ENCODE assay signal across 1 fruit fly cellular context in the genomic region with DNA sequence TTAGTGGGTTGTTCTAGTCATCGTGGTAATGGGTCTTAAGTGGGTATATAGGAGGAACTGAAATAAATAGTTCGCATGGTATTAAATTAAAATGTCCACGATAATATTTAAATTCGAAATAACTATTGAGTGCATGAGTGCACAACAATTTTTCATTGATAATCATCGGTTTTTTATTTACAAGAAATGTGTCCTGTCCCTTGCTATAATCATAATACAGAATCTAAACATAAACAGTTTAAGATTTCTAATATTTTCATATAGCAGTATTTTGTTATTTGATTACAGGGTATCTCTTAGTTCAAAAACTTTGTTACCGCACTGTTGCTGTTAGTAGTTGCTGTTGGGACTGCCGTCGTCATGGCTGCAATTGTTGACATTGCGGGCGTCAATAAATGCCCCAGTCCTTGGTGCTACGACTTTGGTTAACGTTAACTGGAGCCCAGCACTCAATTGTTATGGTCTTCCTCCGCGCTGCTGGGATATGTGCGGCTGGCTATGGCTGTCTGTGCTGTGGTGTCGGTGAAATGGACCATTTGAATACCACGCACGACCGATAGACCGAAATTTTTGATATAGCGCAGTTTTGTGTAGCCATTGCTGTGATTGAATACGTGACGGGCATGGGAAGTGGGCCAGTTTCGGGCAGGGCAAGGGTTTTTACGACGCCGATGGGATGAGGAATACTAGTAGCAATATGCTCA.
TF ChIP-seq lines count a peak whose summit lies in the region.

No protein-coding gene starts in this region.

TF ChIP-seq in whole organism, embryonic, 481 proteins besides CTCF, POLR2A, EP300 and RAD21 (continued from another document and continues in another):
- TF ChIP-seq CG14965 (GFP tag; optimal IDR thresholded peaks at IDR 0.05; lab: Kevin White, UChicago; ENCODE audit: borderline replicate concordance): no peak
- peak; percentile 4 for TF ChIP-seq Nf-YC (tag; optimal IDR thresholded peaks at IDR 0.05; lab: Kevin White, UChicago)
- TF ChIP-seq chinmo (GFP tag; IDR thresholded peaks at IDR 0.05; lab: Robert Waterston, UW; ENCODE audit: partially characterized antibody): 0 out of 4 replicates have a peak, but pooled peaks have one; percentile 34
- TF ChIP-seq CG13287 (GFP tag; IDR thresholded peaks at IDR 0.05; lab: Robert Waterston, UW; ENCODE audit: partially characterized antibody): no peak
- TF ChIP-seq CG11696 (GFP tag; IDR thresholded peaks at IDR 0.05; lab: Robert Waterston, UW): no peak
- TF ChIP-seq CG32767 (GFP tag; IDR thresholded peaks at IDR 0.05; lab: Robert Waterston, UW): no peak
- no peak for TF ChIP-seq her (GFP tag; optimal IDR thresholded peaks at IDR 0.05; lab: Kevin White, UChicago)
- TF ChIP-seq CG5953 (GFP tag; IDR thresholded peaks at IDR 0.05; lab: Robert Waterston, UW): no peak
- TF ChIP-seq seq (GFP tag; IDR thresholded peaks at IDR 0.05; lab: Robert Waterston, UW): peak; percentile 33; the same call in 1 of the 2 replicates
- no peak for TF ChIP-seq repo (GFP tag; optimal IDR thresholded peaks at IDR 0.05; lab: Kevin White, UChicago)
- no peak for TF ChIP-seq zen (tag; optimal IDR thresholded peaks at IDR 0.05; lab: Kevin White, UChicago)
- TF ChIP-seq CG7357 (GFP tag; IDR thresholded peaks at IDR 0.05; lab: Robert Waterston, UW): 0 out of 3 replicates have a peak, but pooled peaks have one; percentile 38
- peak; percentile 39 for TF ChIP-seq CG15011 (GFP tag; optimal IDR thresholded peaks at IDR 0.05; lab: Kevin White, UChicago)
- no peak for TF ChIP-seq jumu (GFP tag; optimal IDR thresholded peaks at IDR 0.05; lab: Kevin White, UChicago)
- no peak for TF ChIP-seq Atf-2 (GFP tag; optimal IDR thresholded peaks at IDR 0.05; lab: Kevin White, UChicago)
- no peak for TF ChIP-seq CG10543 (GFP tag; optimal IDR thresholded peaks at IDR 0.05; lab: Kevin White, UChicago)
- peak; percentile 6 to 25 for TF ChIP-seq Pdp1 (GFP tag; optimal IDR thresholded peaks at IDR 0.05; lab: Kevin White, UChicago)
- 0 out of 2 replicates have a peak, but pooled peaks have one; percentile 12 for TF ChIP-seq E2f1 (GFP tag; IDR thresholded peaks at IDR 0.05; lab: Robert Waterston, UW)
- TF ChIP-seq CG14014 (GFP tag; IDR thresholded peaks at IDR 0.05; lab: Robert Waterston, UW): peak; percentile 69
- TF ChIP-seq p53 (GFP tag; optimal IDR thresholded peaks at IDR 0.05; lab: Kevin White, UChicago): no peak
- no peak for TF ChIP-seq odd (GFP tag; optimal IDR thresholded peaks at IDR 0.05; lab: Kevin White, UChicago)
- no peak for TF ChIP-seq Opbp (GFP tag; IDR thresholded peaks at IDR 0.05; lab: Robert Waterston, UW; ENCODE audit: partially characterized antibody)
- peak; percentile 18 for TF ChIP-seq CG9817 (tag; optimal IDR thresholded peaks at IDR 0.05; lab: Kevin White, UChicago)
- no peak for TF ChIP-seq MTF-1 (GFP tag; optimal IDR thresholded peaks at IDR 0.05; lab: Kevin White, UChicago; ENCODE audit: borderline replicate concordance)
- no peak for TF ChIP-seq Max (GFP tag; optimal IDR thresholded peaks at IDR 0.05; lab: Kevin White, UChicago)
- peak; percentile 39 for TF ChIP-seq Abd-B (GFP tag; optimal IDR thresholded peaks at IDR 0.05; lab: Kevin White, UChicago)
- TF ChIP-seq yki (optimal IDR thresholded peaks at IDR 0.05; lab: Kevin White, UChicago): no peak
- no peak for TF ChIP-seq CG1832 (GFP tag; optimal IDR thresholded peaks at IDR 0.05; lab: Kevin White, UChicago)
- no peak for TF ChIP-seq hth (optimal IDR thresholded peaks at IDR 0.05; lab: Kevin White, UChicago)
- no peak for TF ChIP-seq CG6175 (GFP tag; IDR thresholded peaks at IDR 0.05; lab: Robert Waterston, UW)
- no peak for TF ChIP-seq psq (GFP tag; optimal IDR thresholded peaks at IDR 0.05; lab: Kevin White, UChicago)
- TF ChIP-seq sd (tag; optimal IDR thresholded peaks at IDR 0.05; lab: Kevin White, UChicago): no peak
- no peak for TF ChIP-seq Poxn (GFP tag; IDR thresholded peaks at IDR 0.05; lab: Robert Waterston, UW)
- no peak for TF ChIP-seq CG31388 (GFP tag; optimal IDR thresholded peaks at IDR 0.05; lab: Kevin White, UChicago)
- TF ChIP-seq wdn (GFP tag; IDR thresholded peaks at IDR 0.05; lab: Robert Waterston, UW): no peak
- TF ChIP-seq fd102C (GFP tag; optimal IDR thresholded peaks at IDR 0.05; lab: Kevin White, UChicago): no peak
- TF ChIP-seq lov (optimal IDR thresholded peaks at IDR 0.05; lab: Kevin White, UChicago): no peak
- no peak for TF ChIP-seq lov (GFP tag; IDR thresholded peaks at IDR 0.05; lab: Robert Waterston, UW)
- TF ChIP-seq pum (GFP tag; optimal IDR thresholded peaks at IDR 0.05; lab: Kevin White, UChicago): peak; percentile 27
- 0 out of 2 replicates have a peak, but pooled peaks have one; percentile 10 for TF ChIP-seq CG14441 (GFP tag; IDR thresholded peaks at IDR 0.05; lab: Robert Waterston, UW)
- TF ChIP-seq CG13775 (GFP tag; optimal IDR thresholded peaks at IDR 0.05; lab: Kevin White, UChicago): peak; percentile 15
- no peak for TF ChIP-seq crp (GFP tag; optimal IDR thresholded peaks at IDR 0.05; lab: Kevin White, UChicago)
- no peak for TF ChIP-seq Atf3 (GFP tag; optimal IDR thresholded peaks at IDR 0.05; lab: Kevin White, UChicago)
- TF ChIP-seq grau (tag; optimal IDR thresholded peaks at IDR 0.05; lab: Kevin White, UChicago): peak; percentile 77
- TF ChIP-seq Ssrp (tag; optimal IDR thresholded peaks at IDR 0.05; lab: Kevin White, UChicago): peak; percentile 26
- TF ChIP-seq Vsx1 (GFP tag; optimal IDR thresholded peaks at IDR 0.05; lab: Kevin White, UChicago): no peak
- no peak for TF ChIP-seq ac (GFP tag; optimal IDR thresholded peaks at IDR 0.05; lab: Kevin White, UChicago)
- peak; percentile 44 for TF ChIP-seq D19A (tag; optimal IDR thresholded peaks at IDR 0.05; lab: Kevin White, UChicago)
- peak; percentile 21 for TF ChIP-seq zfh2 (GFP tag; optimal IDR thresholded peaks at IDR 0.05; lab: Kevin White, UChicago)
- peak; percentile 20 for TF ChIP-seq disco-r (GFP tag; optimal IDR thresholded peaks at IDR 0.05; lab: Kevin White, UChicago)
- TF ChIP-seq CG11085 (GFP tag; IDR thresholded peaks at IDR 0.05; lab: Robert Waterston, UW): no peak
- TF ChIP-seq CG17612 (GFP tag; IDR thresholded peaks at IDR 0.05; lab: Robert Waterston, UW): no peak
- no peak for TF ChIP-seq CG8388 (GFP tag; optimal IDR thresholded peaks at IDR 0.05; lab: Kevin White, UChicago)
- TF ChIP-seq CG14860 (GFP tag; IDR thresholded peaks at IDR 0.05; lab: Robert Waterston, UW; ENCODE audit: partially characterized antibody): no peak
- TF ChIP-seq CG2199 (GFP tag; IDR thresholded peaks at IDR 0.05; lab: Robert Waterston, UW): no peak
- no peak for TF ChIP-seq CG10959 (GFP tag; IDR thresholded peaks at IDR 0.05; lab: Robert Waterston, UW)
- TF ChIP-seq az2 (GFP tag; optimal IDR thresholded peaks at IDR 0.05; lab: Kevin White, UChicago): no peak
- TF ChIP-seq Ada2b (GFP tag; IDR thresholded peaks at IDR 0.05; lab: Robert Waterston, UW): peak; percentile 14; the same call in 1 of the 2 replicates
- TF ChIP-seq Hr3 (GFP tag; optimal IDR thresholded peaks at IDR 0.05; lab: Kevin White, UChicago): peak; percentile 42
- TF ChIP-seq CG3407 (GFP tag; optimal IDR thresholded peaks at IDR 0.05; lab: Kevin White, UChicago): no peak
- TF ChIP-seq CG31441 (GFP tag; IDR thresholded peaks at IDR 0.05; lab: Robert Waterston, UW): peak; percentile 44
- TF ChIP-seq CG34376 (GFP tag; optimal IDR thresholded peaks at IDR 0.05; lab: Kevin White, UChicago): no peak
- TF ChIP-seq sisA (GFP tag; IDR thresholded peaks at IDR 0.05; lab: Robert Waterston, UW): peak; percentile 24; the same call in 1 of the 2 replicates
- TF ChIP-seq CG3163 (GFP tag; optimal IDR thresholded peaks at IDR 0.05; lab: Kevin White, UChicago): no peak
- TF ChIP-seq CG5245 (GFP tag; optimal IDR thresholded peaks at IDR 0.05; lab: Kevin White, UChicago): no peak
- TF ChIP-seq tio (GFP tag; optimal IDR thresholded peaks at IDR 0.05; lab: Kevin White, UChicago): peak; percentile 39
- 0 out of 2 replicates have a peak, but pooled peaks have one; percentile 24 for TF ChIP-seq CG4404 (GFP tag; IDR thresholded peaks at IDR 0.05; lab: Robert Waterston, UW)
- TF ChIP-seq CG11504 (tag; optimal IDR thresholded peaks at IDR 0.05; lab: Kevin White, UChicago): peak; percentile 65
- 0 out of 2 replicates have a peak, but pooled peaks have one; percentile 23 for TF ChIP-seq CG14667 (GFP tag; IDR thresholded peaks at IDR 0.05; lab: Robert Waterston, UW)
- TF ChIP-seq CG6272 (GFP tag; IDR thresholded peaks at IDR 0.05; lab: Robert Waterston, UW): no peak
- peak; percentile 15 for TF ChIP-seq bcd (GFP tag; optimal IDR thresholded peaks at IDR 0.05; lab: Kevin White, UChicago)
- peak; percentile 42; the same call in 1 of the 2 replicates for TF ChIP-seq CG32532 (GFP tag; IDR thresholded peaks at IDR 0.05; lab: Robert Waterston, UW)
- no peak for TF ChIP-seq Side (GFP tag; optimal IDR thresholded peaks at IDR 0.05; lab: Kevin White, UChicago)
- TF ChIP-seq CG13624 (GFP tag; optimal IDR thresholded peaks at IDR 0.05; lab: Kevin White, UChicago): peak; percentile 34
- TF ChIP-seq CG12155 (GFP tag; optimal IDR thresholded peaks at IDR 0.05; lab: Kevin White, UChicago): peak; percentile 9
- TF ChIP-seq CG8359 (GFP tag; optimal IDR thresholded peaks at IDR 0.05; lab: Kevin White, UChicago; ENCODE audit: borderline replicate concordance): no peak
- TF ChIP-seq da (GFP tag; optimal IDR thresholded peaks at IDR 0.05; lab: Kevin White, UChicago): no peak
- peak; percentile 16 for TF ChIP-seq CG17568 (GFP tag; optimal IDR thresholded peaks at IDR 0.05; lab: Kevin White, UChicago)
- no peak for TF ChIP-seq CG18011 (GFP tag; optimal IDR thresholded peaks at IDR 0.05; lab: Kevin White, UChicago)
- TF ChIP-seq mld (GFP tag; IDR thresholded peaks at IDR 0.05; lab: Robert Waterston, UW; ENCODE audit: partially characterized antibody): no peak
- peak; percentile 96 for TF ChIP-seq abd-A (tag; optimal IDR thresholded peaks at IDR 0.05; lab: Kevin White, UChicago)
- no peak for TF ChIP-seq exex (tag; optimal IDR thresholded peaks at IDR 0.05; lab: Kevin White, UChicago)
- TF ChIP-seq CG2129 (GFP tag; IDR thresholded peaks at IDR 0.05; lab: Robert Waterston, UW; ENCODE audit: partially characterized antibody): no peak
- no peak for TF ChIP-seq Myb (GFP tag; optimal IDR thresholded peaks at IDR 0.05; lab: Kevin White, UChicago)
- TF ChIP-seq tin (GFP tag; optimal IDR thresholded peaks at IDR 0.05; lab: Kevin White, UChicago): peak; percentile 15
- TF ChIP-seq tap (tag; optimal IDR thresholded peaks at IDR 0.05; lab: Kevin White, UChicago): no peak
- peak; percentile 20 for TF ChIP-seq ind (GFP tag; optimal IDR thresholded peaks at IDR 0.05; lab: Kevin White, UChicago)
- TF ChIP-seq unpg (GFP tag; optimal IDR thresholded peaks at IDR 0.05; lab: Kevin White, UChicago): peak; percentile 50
- TF ChIP-seq CG3281 (GFP tag; optimal IDR thresholded peaks at IDR 0.05; lab: Kevin White, UChicago): peak; percentile 67
- no peak for TF ChIP-seq CG4854 (GFP tag; optimal IDR thresholded peaks at IDR 0.05; lab: Kevin White, UChicago)
- no peak for TF ChIP-seq CG9797 (GFP tag; optimal IDR thresholded peaks at IDR 0.05; lab: Kevin White, UChicago)
- TF ChIP-seq ap (GFP tag; IDR thresholded peaks at IDR 0.05; lab: Robert Waterston, UW): no peak
- peak; percentile 78 for TF ChIP-seq Hmr (GFP tag; optimal IDR thresholded peaks at IDR 0.05; lab: Kevin White, UChicago)
- no peak for TF ChIP-seq pan (optimal IDR thresholded peaks at IDR 0.05; lab: Kevin White, UChicago)
- peak in 1 of 2 experiments; percentile 30 for TF ChIP-seq pan (GFP tag; optimal IDR thresholded peaks at IDR 0.05 in 1 of 2, IDR thresholded peaks at IDR 0.05 in 1 of 2)
- peak; percentile 18 for TF ChIP-seq Blimp-1 (GFP tag; optimal IDR thresholded peaks at IDR 0.05; lab: Kevin White, UChicago)
- TF ChIP-seq gem (tag; optimal IDR thresholded peaks at IDR 0.05; lab: Kevin White, UChicago): peak; percentile 79
- peak; percentile 59 for TF ChIP-seq CG10209 (GFP tag; optimal IDR thresholded peaks at IDR 0.05; lab: Kevin White, UChicago)
- TF ChIP-seq CG6791 (GFP tag; IDR thresholded peaks at IDR 0.05; lab: Robert Waterston, UW; ENCODE audit: partially characterized antibody): no peak
- TF ChIP-seq ems (GFP tag; optimal IDR thresholded peaks at IDR 0.05; lab: Kevin White, UChicago): no peak
- TF ChIP-seq CoRest (tag; optimal IDR thresholded peaks at IDR 0.05; lab: Kevin White, UChicago): peak; percentile 71
- peak; percentile 51 for TF ChIP-seq PHDP (tag; optimal IDR thresholded peaks at IDR 0.05; lab: Kevin White, UChicago)
- TF ChIP-seq CG17385 (GFP tag; optimal IDR thresholded peaks at IDR 0.05; lab: Kevin White, UChicago): peak; percentile 40
- TF ChIP-seq B-H1 (GFP tag; IDR thresholded peaks at IDR 0.05; lab: Robert Waterston, UW): no peak
- no peak for TF ChIP-seq CG15479 (GFP tag; optimal IDR thresholded peaks at IDR 0.05; lab: Kevin White, UChicago)
- TF ChIP-seq Sox100B (GFP tag; optimal IDR thresholded peaks at IDR 0.05; lab: Kevin White, UChicago): peak; percentile 44
- peak; percentile 84 for TF ChIP-seq CG7556 (GFP tag; optimal IDR thresholded peaks at IDR 0.05; lab: Kevin White, UChicago)
- no peak for TF ChIP-seq nom (GFP tag; optimal IDR thresholded peaks at IDR 0.05; lab: Kevin White, UChicago)
- peak; percentile 16 for TF ChIP-seq CG7786 (GFP tag; optimal IDR thresholded peaks at IDR 0.05; lab: Kevin White, UChicago)
- peak; percentile 60 for TF ChIP-seq CG30403 (GFP tag; optimal IDR thresholded peaks at IDR 0.05; lab: Kevin White, UChicago)
- peak; percentile 52 for TF ChIP-seq CG2712 (tag; optimal IDR thresholded peaks at IDR 0.05; lab: Kevin White, UChicago)
- TF ChIP-seq Med (GFP tag; lab: Kevin White, UChicago): peak; percentile 32
- TF ChIP-seq sug (tag; optimal IDR thresholded peaks at IDR 0.05; lab: Kevin White, UChicago): peak; percentile 16
- no peak for TF ChIP-seq CG16815 (GFP tag; optimal IDR thresholded peaks at IDR 0.05; lab: Kevin White, UChicago)
- no peak for TF ChIP-seq chn (GFP tag; optimal IDR thresholded peaks at IDR 0.05; lab: Kevin White, UChicago)
- TF ChIP-seq unc-4 (GFP tag; IDR thresholded peaks at IDR 0.05; lab: Robert Waterston, UW; ENCODE audit: partially characterized antibody): no peak
- no peak for TF ChIP-seq CG7963 (GFP tag; IDR thresholded peaks at IDR 0.05; lab: Robert Waterston, UW; ENCODE audit: partially characterized antibody)
- TF ChIP-seq CG30020 (tag; optimal IDR thresholded peaks at IDR 0.05; lab: Kevin White, UChicago): no peak
- TF ChIP-seq ase (GFP tag; IDR thresholded peaks at IDR 0.05; lab: Robert Waterston, UW): no peak
- peak; percentile 10 for TF ChIP-seq CG5180 (GFP tag; optimal IDR thresholded peaks at IDR 0.05; lab: Kevin White, UChicago)
- no peak for TF ChIP-seq Gsc (GFP tag; IDR thresholded peaks at IDR 0.05; lab: Robert Waterston, UW)
- no peak for TF ChIP-seq CG8765 (GFP tag; IDR thresholded peaks at IDR 0.05; lab: Robert Waterston, UW)
- TF ChIP-seq CG13123 (GFP tag; optimal IDR thresholded peaks at IDR 0.05; lab: Kevin White, UChicago): no peak
